Worm (Caenorhabditis elegans): Measurements from ENCODE around the gene glr-5.

ce11 chrV:8673498-8673897, 42.8 kb upstream of the glr-5 start, which contains the start of gene ZC190.5:
- TF ChIP-seq W03F9.2 (tag; optimal IDR thresholded peaks at IDR 0.05) (no peak), him-1 (tag; optimal IDR thresholded peaks at IDR 0.05) (no peak), dao-5 (tag; optimal IDR thresholded peaks at IDR 0.05) (no peak)
